Worm (Caenorhabditis elegans): ENCODE results near the gene F41C3.7.

F41C3.7 gene

ce11 chrII:4772441-4772840 is 42.6 kb downstream of the F41C3.7 start:
- TF ChIP-seq W03F9.2 (tag; optimal IDR thresholded peaks at IDR 0.05): no peak
- no peak for TF ChIP-seq him-1 (tag; optimal IDR thresholded peaks at IDR 0.05)
- no peak for TF ChIP-seq dao-5 (tag; optimal IDR thresholded peaks at IDR 0.05)

- TF ChIP-seq dao-5 (tag; optimal IDR thresholded peaks at IDR 0.05) (no peak), W03F9.2 (tag; optimal IDR thresholded peaks at IDR 0.05) (no peak), him-1 (tag; optimal IDR thresholded peaks at IDR 0.05) (no peak)
Measured at ce11 chrII:4773891-4774432, 44.1 kb downstream of the F41C3.7 start, which contains the start of the genes F26G1.9 and F26G1.10. Gene F26G1.9 (minus strand): TSS chrII:4773991. Gene F26G1.10 (plus strand): TSS chrII:4774382.

DNA sequence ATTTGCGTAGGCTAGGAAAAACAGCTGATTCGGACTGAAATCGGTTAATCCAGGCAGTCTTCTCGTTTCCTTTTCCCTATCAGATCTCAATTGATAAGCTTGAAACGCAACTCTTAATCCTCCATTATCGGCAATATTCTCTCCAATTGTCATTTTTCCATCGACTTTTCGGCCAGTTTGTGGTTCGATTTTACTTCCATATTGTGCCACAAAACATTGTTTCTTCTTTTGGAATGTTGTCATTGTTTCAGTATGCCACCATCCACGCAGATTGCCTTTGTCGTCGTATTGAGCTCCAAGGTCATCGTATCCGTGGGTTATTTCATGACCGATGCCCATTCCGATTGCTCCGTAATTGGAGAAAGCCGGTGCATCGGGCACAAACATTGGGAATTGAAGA is 46.0 kb downstream of the F41C3.7 start:
- TF ChIP-seq W03F9.2 (tag; optimal IDR thresholded peaks at IDR 0.05) (no peak), him-1 (tag; optimal IDR thresholded peaks at IDR 0.05) (no peak), dao-5 (tag; optimal IDR thresholded peaks at IDR 0.05) (no peak)

DNA sequence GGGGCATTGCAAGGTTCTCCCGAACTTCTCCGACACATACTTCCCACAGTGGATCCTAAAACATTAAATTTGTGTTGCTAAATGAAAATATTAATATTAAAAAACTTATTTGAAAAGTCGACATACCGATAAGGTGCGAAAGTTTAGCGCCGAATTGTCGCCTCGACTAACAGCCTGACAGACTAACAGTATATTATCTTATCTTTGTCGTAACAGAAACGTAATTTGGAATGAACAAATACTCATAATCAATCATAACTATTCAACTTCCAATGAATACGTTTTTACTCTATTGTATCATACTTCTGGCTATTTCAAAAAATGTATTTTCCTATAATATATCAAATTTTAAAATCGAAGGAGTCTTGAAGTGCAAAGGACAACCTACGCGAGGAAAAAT is 47.1 kb downstream of the F41C3.7 start, which contains the start of gene F26G1.11:
TSS of gene F26G1.11 (plus strand) at position 205 of the 400 bp plus-strand sequence.
- TF ChIP-seq him-1 (tag; optimal IDR thresholded peaks at IDR 0.05) (no peak), W03F9.2 (tag; optimal IDR thresholded peaks at IDR 0.05) (no peak), dao-5 (tag; optimal IDR thresholded peaks at IDR 0.05) (no peak)

ce11 chrII:4779753-4780152 is 49.9 kb downstream of the F41C3.7 start:
- TF ChIP-seq W03F9.2 (tag; optimal IDR thresholded peaks at IDR 0.05): no peak
- no peak for TF ChIP-seq him-1 (tag; optimal IDR thresholded peaks at IDR 0.05)
- TF ChIP-seq dao-5 (tag; optimal IDR thresholded peaks at IDR 0.05): no peak

- TF ChIP-seq him-1 (tag; optimal IDR thresholded peaks at IDR 0.05) (no peak), dao-5 (tag; optimal IDR thresholded peaks at IDR 0.05) (no peak), W03F9.2 (tag; optimal IDR thresholded peaks at IDR 0.05) (no peak)
Measured at ce11 chrII:4784436-4784835, 54.6 kb downstream of the F41C3.7 start, which contains the start of gene nep-12. Gene nep-12 (minus strand): TSS chrII:4784536.

DNA sequence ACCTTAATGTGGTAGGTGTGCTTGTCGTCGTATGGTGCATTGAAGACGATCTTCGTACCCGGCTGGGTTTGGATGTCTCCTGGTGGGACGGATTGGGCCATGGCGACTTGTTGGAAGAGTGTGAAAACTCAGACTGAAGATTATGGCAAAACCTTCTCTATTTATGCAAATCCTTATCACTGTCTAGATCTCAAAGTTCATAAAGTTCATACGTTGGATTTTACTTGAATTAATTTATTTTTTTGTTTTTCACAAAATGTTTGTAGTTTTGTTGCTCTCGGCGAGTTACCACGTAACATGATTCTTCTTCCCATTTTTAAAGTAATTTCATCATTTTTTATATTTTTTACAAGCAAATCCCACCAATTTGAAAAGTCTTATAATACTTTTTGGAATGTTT is 56.3 kb downstream of the F41C3.7 start, which contains the start of gene msp-3:
TSS of gene msp-3 (minus strand) at position 101 of the 400 bp plus-strand sequence.
- no peak for TF ChIP-seq him-1 (tag; optimal IDR thresholded peaks at IDR 0.05)
- no peak for TF ChIP-seq W03F9.2 (tag; optimal IDR thresholded peaks at IDR 0.05)
- no peak for TF ChIP-seq dao-5 (tag; optimal IDR thresholded peaks at IDR 0.05)
